Worm (Caenorhabditis elegans): ENCODE results near the gene odr-1.
A peak's percentile ranks its signal among the peaks of the same experiment; 100 is the strongest.

DNA sequence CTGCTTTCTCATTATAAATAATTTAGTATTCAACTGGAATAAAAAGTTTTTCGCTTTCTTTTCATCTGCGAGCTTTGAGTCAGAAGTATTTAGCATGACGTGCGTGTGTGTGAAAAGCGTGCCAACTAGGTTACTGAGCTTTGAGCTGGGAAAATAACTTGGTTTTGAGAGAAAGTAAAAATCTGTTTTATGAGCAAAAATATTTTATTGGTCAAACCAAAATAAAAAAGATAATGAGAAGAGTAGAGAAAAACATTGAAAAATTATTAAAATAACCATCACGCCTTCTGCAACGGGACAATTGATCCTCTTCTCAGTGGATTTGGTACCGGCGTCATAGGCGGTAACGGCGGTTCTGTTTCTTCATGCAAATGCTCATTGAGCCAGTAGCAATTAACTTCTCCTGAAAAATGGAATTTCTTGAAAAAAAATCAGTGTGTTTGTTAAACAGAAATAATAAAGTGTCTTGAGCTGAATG, 6.2 kb downstream of the odr-1 start:
- TF ChIP-seq ceh-32 (tag; optimal IDR thresholded peaks at IDR 0.05; ENCODE audit: poor library complexity): no peak
- no peak for TF ChIP-seq mdl-1 (tag; optimal IDR thresholded peaks at IDR 0.05)
- TF ChIP-seq unc-39 (tag; optimal IDR thresholded peaks at IDR 0.05): no peak
- TF ChIP-seq unc-62 (GFP tag; optimal IDR thresholded peaks at IDR 0.05 in 1 of 2): peak in 1 of 2 experiments; percentile 76
- no peak for TF ChIP-seq unc-62 (tag; optimal IDR thresholded peaks at IDR 0.05)
- TF ChIP-seq rbr-2 (tag; optimal IDR thresholded peaks at IDR 0.05): no peak
- TF ChIP-seq dve-1 (tag; optimal IDR thresholded peaks at IDR 0.05; ENCODE audit: insufficient read depth): no peak
- no peak for TF ChIP-seq pha-4 (GFP tag; IDR thresholded peaks at IDR 0.05)
- TF ChIP-seq pha-4 (tag; optimal IDR thresholded peaks at IDR 0.05): no peak
- no peak for TF ChIP-seq nhr-6 (tag; optimal IDR thresholded peaks at IDR 0.05)
- TF ChIP-seq ceh-28 (tag; optimal IDR thresholded peaks at IDR 0.05): no peak
- TF ChIP-seq aly-2 (tag; optimal IDR thresholded peaks at IDR 0.05): no peak
- TF ChIP-seq aha-1 (tag): peak; percentile 51
- TF ChIP-seq pqm-1 (tag; optimal IDR thresholded peaks at IDR 0.05): no peak
- no peak for TF ChIP-seq nhr-76 (tag; optimal IDR thresholded peaks at IDR 0.05)

Data from whole organism, L4 larva.